Worm (Caenorhabditis elegans): Measurements from ENCODE around the gene ZK512.4.

- TF ChIP-seq ama-1 (optimal IDR thresholded peaks at IDR 0.05) (no peak), snpc-4 (tag; optimal IDR thresholded peaks at IDR 0.05) (no peak), elt-2 (tag; optimal IDR thresholded peaks at IDR 0.05) (no peak), sox-4 (tag; optimal IDR thresholded peaks at IDR 0.05) (no peak), nhr-76 (tag; optimal IDR thresholded peaks at IDR 0.05) (no peak), snu-23 (GFP tag; optimal IDR thresholded peaks at IDR 0.05) (no peak), lin-15B (tag; optimal IDR thresholded peaks at IDR 0.05) (no peak), unc-86 (tag; optimal IDR thresholded peaks at IDR 0.05) (no peak), jun-1 (tag; optimal IDR thresholded peaks at IDR 0.05) (no peak), sptf-1 (tag; optimal IDR thresholded peaks at IDR 0.05) (no peak), ztf-11 (tag; optimal IDR thresholded peaks at IDR 0.05) (no peak), pax-3 (tag; optimal IDR thresholded peaks at IDR 0.05) (no peak), zag-1 (tag; optimal IDR thresholded peaks at IDR 0.05) (no peak)
Observed at ce11 chrIII:9173239-9173638, 28.1 kb downstream of the ZK512.4 start.
